Worm (Caenorhabditis elegans): ENCODE results near the gene pha-4.

The pha-4 gene

DNA sequence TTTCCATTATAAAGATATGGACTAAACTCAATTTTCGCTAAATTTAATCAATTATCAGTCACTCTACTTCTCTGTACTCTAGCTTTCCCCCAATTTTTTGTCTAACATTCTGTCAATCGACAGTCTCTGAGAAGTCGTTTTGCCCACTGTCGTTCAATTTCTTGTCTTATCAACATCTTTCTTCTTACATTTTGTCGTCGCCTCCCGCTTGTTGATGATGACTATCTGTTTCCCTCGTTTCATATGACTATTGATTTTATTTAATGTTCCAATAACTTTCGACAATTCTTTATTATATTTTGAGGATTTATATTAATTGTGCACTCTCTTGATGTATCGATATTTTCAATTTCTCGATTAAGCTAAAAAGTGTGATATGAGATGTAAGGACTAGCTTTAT, 26.0 kb downstream of the pha-4 start (continued):
- no peak for TF ChIP-seq lir-3 (tag; optimal IDR thresholded peaks at IDR 0.05)
- no peak for TF ChIP-seq unc-62 (GFP tag; optimal IDR thresholded peaks at IDR 0.05 in 1 of 2)
- no peak for TF ChIP-seq unc-62 (tag; optimal IDR thresholded peaks at IDR 0.05)
- no peak for TF ChIP-seq zag-1 (tag; optimal IDR thresholded peaks at IDR 0.05)
- TF ChIP-seq mdl-1 (tag; optimal IDR thresholded peaks at IDR 0.05), result no peak
- TF ChIP-seq daf-8 (GFP tag; IDR thresholded peaks at IDR 0.05), result no peak
- TF ChIP-seq nhr-76 (tag; optimal IDR thresholded peaks at IDR 0.05), result no peak
- TF ChIP-seq hlh-11 (tag; optimal IDR thresholded peaks at IDR 0.05), result peak; percentile 56
- TF ChIP-seq ZK546.5 (tag; optimal IDR thresholded peaks at IDR 0.05), result no peak
- no peak for TF ChIP-seq snpc-4 (tag; optimal IDR thresholded peaks at IDR 0.05)
- peak; percentile 53 for TF ChIP-seq hlh-30 (tag; optimal IDR thresholded peaks at IDR 0.05; ENCODE audit: insufficient read depth)
- no peak for TF ChIP-seq T20F7.1 (GFP tag; optimal IDR thresholded peaks at IDR 0.05)
- no peak for TF ChIP-seq egl-27 (tag; optimal IDR thresholded peaks at IDR 0.05)
- TF ChIP-seq ceh-44 (GFP tag; IDR thresholded peaks at IDR 0.05), result no peak
- no peak for TF ChIP-seq lin-39 (tag; optimal IDR thresholded peaks at IDR 0.05)
- TF ChIP-seq hif-1 (tag; optimal IDR thresholded peaks at IDR 0.05), result no peak
- peak; percentile 14 for TF ChIP-seq ama-1 (optimal IDR thresholded peaks at IDR 0.05)
- TF ChIP-seq zfp-2 (tag; optimal IDR thresholded peaks at IDR 0.05), result no peak
- no peak for TF ChIP-seq rbr-2 (tag; optimal IDR thresholded peaks at IDR 0.05)
- TF ChIP-seq fkh-10 (GFP tag; optimal IDR thresholded peaks at IDR 0.05), result no peak
- TF ChIP-seq ceh-32 (tag; optimal IDR thresholded peaks at IDR 0.05; ENCODE audit: poor library complexity), result no peak
- peak; percentile 10 for TF ChIP-seq ceh-28 (tag; optimal IDR thresholded peaks at IDR 0.05)
- TF ChIP-seq spr-3 (GFP tag; optimal IDR thresholded peaks at IDR 0.05), result no peak
- no peak for TF ChIP-seq daf-12 (tag; optimal IDR thresholded peaks at IDR 0.05)
- no peak for TF ChIP-seq tag-97 (GFP tag; IDR thresholded peaks at IDR 0.05)
- TF ChIP-seq T26A8.4 (GFP tag; IDR thresholded peaks at IDR 0.05), result no peak
- TF ChIP-seq nhr-42 (GFP tag; IDR thresholded peaks at IDR 0.05), result no peak
- no peak for TF ChIP-seq lin-13 (GFP tag; optimal IDR thresholded peaks at IDR 0.05)
- TF ChIP-seq nhr-48 (tag; optimal IDR thresholded peaks at IDR 0.05), result no peak
- no peak for TF ChIP-seq daf-16 (GFP tag; optimal IDR thresholded peaks at IDR 0.05)
- TF ChIP-seq daf-16 (tag; optimal IDR thresholded peaks at IDR 0.05), result peak; percentile 71
- no peak for TF ChIP-seq F10B5.3 (tag; optimal IDR thresholded peaks at IDR 0.05)
- TF ChIP-seq nhr-111 (GFP tag; optimal IDR thresholded peaks at IDR 0.05), result no peak
- TF ChIP-seq dmd-6 (GFP tag; IDR thresholded peaks at IDR 0.05), result peak; percentile 36; the same call in 1 of the 2 replicates

DNA sequence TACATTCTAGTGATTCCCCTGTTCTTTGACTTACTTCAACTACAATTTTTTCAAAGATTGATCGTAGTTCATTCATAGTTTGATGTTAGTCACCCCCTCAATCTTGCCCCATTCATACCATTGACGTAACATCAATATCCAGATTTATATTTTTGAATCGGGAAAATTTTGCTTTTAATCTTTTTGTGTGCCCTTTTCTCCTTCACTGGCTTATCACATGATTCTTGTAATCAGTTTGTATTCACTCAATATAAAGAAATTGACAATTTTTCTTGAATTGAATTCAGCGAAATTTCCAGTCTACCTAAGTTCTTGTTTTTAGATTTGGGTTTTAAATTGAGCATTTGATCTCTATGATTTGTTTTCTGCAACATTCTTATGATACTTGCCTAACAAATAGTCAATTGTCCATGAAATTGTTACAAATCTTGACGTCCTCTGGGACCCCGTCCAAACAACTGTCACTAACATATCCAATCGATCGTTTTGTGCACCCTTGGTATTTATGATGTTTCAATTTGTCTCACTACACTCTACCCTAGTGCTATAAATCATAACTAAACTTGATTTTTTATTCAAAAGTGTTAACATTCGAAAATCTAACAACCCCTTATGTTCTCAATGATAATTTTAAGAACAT, 27.0 kb downstream of the pha-4 start:
- no peak for TF ChIP-seq madf-9 (GFP tag; conservative IDR thresholded peaks at IDR 0.05)
- TF ChIP-seq ceh-20 (GFP tag; IDR thresholded peaks at IDR 0.05), result 0 out of 2 replicates have a peak, but pooled peaks have one; percentile 41
- no peak for TF ChIP-seq daf-16 (GFP tag; optimal IDR thresholded peaks at IDR 0.05)
- TF ChIP-seq daf-16 (tag; optimal IDR thresholded peaks at IDR 0.05), result peak; percentile 14
- peak; percentile 1 for TF ChIP-seq hlh-30 (tag; optimal IDR thresholded peaks at IDR 0.05; ENCODE audit: insufficient read depth)
- TF ChIP-seq daf-12 (tag; optimal IDR thresholded peaks at IDR 0.05), result no peak
- TF ChIP-seq skn-1 (tag; optimal IDR thresholded peaks at IDR 0.05), result no peak
- peak in 1 of 2 experiments; percentile 1 for TF ChIP-seq unc-62 (GFP tag; optimal IDR thresholded peaks at IDR 0.05 in 1 of 2)
- no peak for TF ChIP-seq unc-62 (tag; optimal IDR thresholded peaks at IDR 0.05)
- peak; percentile 31 for TF ChIP-seq nhr-28 (tag; optimal IDR thresholded peaks at IDR 0.05)
- peak; percentile 47 for TF ChIP-seq aha-1 (tag)

DNA sequence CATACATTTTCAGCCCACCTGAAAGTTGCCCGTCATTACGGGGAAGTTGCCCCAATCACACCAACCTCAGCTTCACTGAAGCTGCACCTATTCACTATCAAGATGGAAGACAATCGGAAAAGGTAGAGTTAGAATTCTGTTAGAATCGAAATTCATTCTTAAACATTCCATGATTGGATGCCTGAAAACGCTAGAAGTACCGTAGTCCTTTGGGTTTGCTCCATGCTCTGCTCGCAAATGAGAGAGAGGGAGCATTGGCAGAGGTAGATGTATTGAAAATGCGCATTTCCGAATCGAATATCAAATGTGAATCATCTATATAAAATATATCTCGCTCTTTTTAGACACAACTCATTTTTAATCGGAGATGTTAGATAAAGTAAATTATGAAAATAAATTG, 27.5 kb downstream of the pha-4 start, which contains the start of gene hif-1:
hif-1 (plus strand) TSS at position 8 of the 400 bp plus-strand sequence.
- TF ChIP-seq unc-62 (GFP tag; optimal IDR thresholded peaks at IDR 0.05 in 1 of 2) (peak in 1 of 2 experiments; percentile 58), unc-62 (tag; optimal IDR thresholded peaks at IDR 0.05) (no peak), lsy-2 (tag; optimal IDR thresholded peaks at IDR 0.05) (no peak), hif-1 (tag; optimal IDR thresholded peaks at IDR 0.05) (no peak), dmd-9 (GFP tag; IDR thresholded peaks at IDR 0.05) (no peak), nhr-42 (GFP tag; IDR thresholded peaks at IDR 0.05) (no peak), Y75B8A.6 (GFP tag; IDR thresholded peaks at IDR 0.05) (no peak), arid-1 (GFP tag; conservative IDR thresholded peaks at IDR 0.05) (no peak), nhr-48 (tag; optimal IDR thresholded peaks at IDR 0.05) (no peak), egl-43 (GFP tag; IDR thresholded peaks at IDR 0.05) (0 out of 2 replicates have a peak, but pooled peaks have one; percentile 18), madf-5 (GFP tag; IDR thresholded peaks at IDR 0.05) (no peak), nhr-111 (GFP tag; optimal IDR thresholded peaks at IDR 0.05) (no peak), pha-4 (GFP tag; IDR thresholded peaks at IDR 0.05) (no peak), pha-4 (tag; optimal IDR thresholded peaks at IDR 0.05) (no peak), egl-27 (tag; optimal IDR thresholded peaks at IDR 0.05) (no peak), tra-1 (GFP tag; IDR thresholded peaks at IDR 0.05) (no peak), hlh-30 (tag; optimal IDR thresholded peaks at IDR 0.05; ENCODE audit: insufficient read depth) (no peak), F10B5.3 (tag; optimal IDR thresholded peaks at IDR 0.05) (no peak), mep-1 (tag; optimal IDR thresholded peaks at IDR 0.05) (no peak)
